Worm (Caenorhabditis elegans): ENCODE data around the gene T14E8.2.

- TF ChIP-seq ama-1 (optimal IDR thresholded peaks at IDR 0.05), result no peak
- TF ChIP-seq ceh-13 (GFP tag; optimal IDR thresholded peaks at IDR 0.05), result no peak
- TF ChIP-seq flt-1 (GFP tag; IDR thresholded peaks at IDR 0.05), result no peak
- no peak for TF ChIP-seq ceh-36 (tag; optimal IDR thresholded peaks at IDR 0.05)
- no peak for TF ChIP-seq ets-7 (tag; optimal IDR thresholded peaks at IDR 0.05)
- no peak for TF ChIP-seq tbx-11 (GFP tag; IDR thresholded peaks at IDR 0.05)
- no peak for TF ChIP-seq hmbx-1 (tag; optimal IDR thresholded peaks at IDR 0.05)
- no peak for TF ChIP-seq hmg-4 (GFP tag; optimal IDR thresholded peaks at IDR 0.05)
- TF ChIP-seq pes-1 (GFP tag; IDR thresholded peaks at IDR 0.05), result no peak
- TF ChIP-seq F13C5.2 (tag; optimal IDR thresholded peaks at IDR 0.05), result no peak
- TF ChIP-seq tra-4 (tag; optimal IDR thresholded peaks at IDR 0.05), result no peak
- TF ChIP-seq sea-1 (GFP tag; conservative IDR thresholded peaks at IDR 0.05), result no peak
- no peak for TF ChIP-seq hnd-1 (tag; optimal IDR thresholded peaks at IDR 0.05)
- no peak for TF ChIP-seq scrt-1 (GFP tag; IDR thresholded peaks at IDR 0.05)
Measured at ce11 chrX:6530046-6530445, 12.7 kb upstream of the T14E8.2 start, which contains the start of gene ceh-60.
